Fruit fly (Drosophila melanogaster): Measurements from ENCODE around the gene tara.

The tara gene

DNA sequence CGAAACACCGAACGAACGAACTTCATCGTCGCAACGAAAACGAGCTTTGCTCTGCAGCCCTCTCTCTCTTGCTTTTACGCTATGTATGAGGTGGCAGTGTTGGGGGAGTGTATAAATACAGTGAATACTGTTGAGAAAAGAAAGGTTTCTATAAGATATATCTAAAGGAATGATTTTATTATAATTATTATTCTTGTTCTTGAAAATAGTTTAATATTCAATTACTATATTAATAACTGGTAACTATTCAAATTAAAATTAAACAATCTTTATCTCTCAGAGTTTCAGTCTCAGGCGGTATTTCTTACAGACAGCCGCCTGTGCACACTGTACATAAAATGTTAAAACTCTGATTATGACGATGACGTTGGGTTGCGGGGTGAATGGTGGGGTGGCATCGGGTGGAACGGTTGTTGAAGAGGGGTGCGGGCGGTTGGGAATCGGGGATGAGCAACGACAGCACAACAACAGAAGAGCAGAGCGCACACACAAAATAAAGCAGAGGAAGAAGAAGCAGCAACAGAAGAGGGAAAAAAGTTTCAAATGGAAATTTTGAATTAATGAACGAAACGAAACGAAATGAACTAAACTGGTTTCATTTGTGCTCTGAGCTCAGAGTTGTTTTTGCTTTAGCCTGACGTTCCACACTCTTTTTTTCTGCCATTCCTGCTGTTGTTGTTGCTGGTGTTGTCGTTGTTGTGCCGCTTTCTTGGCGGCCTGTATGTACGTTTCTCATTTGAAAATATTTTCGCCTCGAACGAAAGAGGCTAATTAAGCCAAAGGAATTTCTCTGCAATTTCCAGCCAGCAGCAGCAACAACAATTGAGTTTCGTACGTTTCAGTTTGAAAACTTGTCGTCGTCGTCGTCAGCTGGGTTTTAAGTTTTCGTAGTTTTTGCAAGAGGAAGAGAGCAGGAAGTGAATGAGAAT, 11.5 kb downstream of the tara start (continued):
- no peak for TF ChIP-seq CG17361 (GFP tag; IDR thresholded peaks at IDR 0.05)
- no peak for TF ChIP-seq CG11247 (GFP tag; IDR thresholded peaks at IDR 0.05)
- no peak for TF ChIP-seq CG6175 (GFP tag; IDR thresholded peaks at IDR 0.05)
- TF ChIP-seq CG8478 (optimal IDR thresholded peaks at IDR 0.05) = no peak
- peak; percentile 67 for TF ChIP-seq CG9609 (GFP tag; optimal IDR thresholded peaks at IDR 0.05)
- no peak for TF ChIP-seq CG13287 (GFP tag; IDR thresholded peaks at IDR 0.05; ENCODE audit: partially characterized antibody)
- TF ChIP-seq CG3281 (GFP tag; optimal IDR thresholded peaks at IDR 0.05) = peak; percentile 98
- TF ChIP-seq ERR (GFP tag; optimal IDR thresholded peaks at IDR 0.05) = no peak
- TF ChIP-seq chif (GFP tag; optimal IDR thresholded peaks at IDR 0.05) = peak; percentile 62 to 81
- TF ChIP-seq CG12744 (GFP tag; optimal IDR thresholded peaks at IDR 0.05) = peak; percentile 44
- no peak for TF ChIP-seq Dip2 (GFP tag; IDR thresholded peaks at IDR 0.05)
- TF ChIP-seq pfk (GFP tag; optimal IDR thresholded peaks at IDR 0.05) = peak; percentile 92
- TF ChIP-seq CG30020 (tag; optimal IDR thresholded peaks at IDR 0.05) = peak; percentile 89
- peak; percentile 76 for TF ChIP-seq crc (GFP tag; optimal IDR thresholded peaks at IDR 0.05)
- peak; percentile 88 for TF ChIP-seq YL-1 (GFP tag; optimal IDR thresholded peaks at IDR 0.05)
- peak; percentile 97 for TF ChIP-seq croc (GFP tag; conservative IDR thresholded peaks at IDR 0.05)
- TF ChIP-seq row (GFP tag; IDR thresholded peaks at IDR 0.05) = no peak
- TF ChIP-seq bowl (GFP tag; IDR thresholded peaks at IDR 0.05) = no peak
- TF ChIP-seq Gsc (GFP tag; IDR thresholded peaks at IDR 0.05) = no peak
- peak; percentile 98 for TF ChIP-seq Hand (GFP tag; optimal IDR thresholded peaks at IDR 0.05)
- peak; percentile 97 for TF ChIP-seq caup (GFP tag; optimal IDR thresholded peaks at IDR 0.05; ENCODE audit: severe bottlenecking)
- TF ChIP-seq sc (optimal IDR thresholded peaks at IDR 0.05) = no peak
- TF ChIP-seq sc (GFP tag; optimal IDR thresholded peaks at IDR 0.05) = peak; percentile 95
- peak; percentile 96 for TF ChIP-seq CG10267 (tag; optimal IDR thresholded peaks at IDR 0.05)
- no peak for TF ChIP-seq br (optimal IDR thresholded peaks at IDR 0.05)
- no peak for TF ChIP-seq CG4730 (GFP tag; IDR thresholded peaks at IDR 0.05)
- no peak for TF ChIP-seq Ada2b (GFP tag; IDR thresholded peaks at IDR 0.05)
- TF ChIP-seq CG7357 (GFP tag; IDR thresholded peaks at IDR 0.05) = peak; percentile 93
- TF ChIP-seq CG13894 (tag; optimal IDR thresholded peaks at IDR 0.05) = peak; percentile 95
- no peak for TF ChIP-seq HLH4C (GFP tag; IDR thresholded peaks at IDR 0.05; ENCODE audit: partially characterized antibody)
- peak; percentile 95 for TF ChIP-seq zen (tag; optimal IDR thresholded peaks at IDR 0.05)
- TF ChIP-seq CG2120 (GFP tag; optimal IDR thresholded peaks at IDR 0.05) = peak; percentile 94
- TF ChIP-seq Dad (GFP tag; optimal IDR thresholded peaks at IDR 0.05) = peak; percentile 77
- TF ChIP-seq zfh2 (GFP tag; optimal IDR thresholded peaks at IDR 0.05) = peak; percentile 84
- peak; percentile 97 for TF ChIP-seq CG18619 (GFP tag; optimal IDR thresholded peaks at IDR 0.05)
- no peak for TF ChIP-seq sob (GFP tag; IDR thresholded peaks at IDR 0.05)
- no peak for TF ChIP-seq chm (GFP tag; IDR thresholded peaks at IDR 0.05)
- TF ChIP-seq Elba2 (GFP tag; optimal IDR thresholded peaks at IDR 0.05) = peak; percentile 24
- peak; percentile 62 for TF ChIP-seq Atf-2 (GFP tag; optimal IDR thresholded peaks at IDR 0.05)
- TF ChIP-seq CG33213 (GFP tag; optimal IDR thresholded peaks at IDR 0.05) = peak; percentile 63
- no peak for TF ChIP-seq slbo (GFP tag; IDR thresholded peaks at IDR 0.05)
- peak; percentile 80 for TF ChIP-seq CG3838 (GFP tag; optimal IDR thresholded peaks at IDR 0.05)
- no peak for TF ChIP-seq disco-r (GFP tag; optimal IDR thresholded peaks at IDR 0.05)
- TF ChIP-seq CG12769 (tag; optimal IDR thresholded peaks at IDR 0.05) = peak; percentile 99
- TF ChIP-seq dpn (GFP tag; optimal IDR thresholded peaks at IDR 0.05) = peak; percentile 86 to 98
- peak; percentile 77 for TF ChIP-seq TFAM (GFP tag; optimal IDR thresholded peaks at IDR 0.05)
- TF ChIP-seq oc (tag; optimal IDR thresholded peaks at IDR 0.05) = peak; percentile 99
- TF ChIP-seq eve (GFP tag; optimal IDR thresholded peaks at IDR 0.05) = no peak
- TF ChIP-seq amos (GFP tag; IDR thresholded peaks at IDR 0.05; ENCODE audit: partially characterized antibody) = no peak
- no peak for TF ChIP-seq Lim3 (GFP tag; IDR thresholded peaks at IDR 0.05)
- peak; percentile 83 for TF ChIP-seq vfl (GFP tag; optimal IDR thresholded peaks at IDR 0.05)
